Worm (Caenorhabditis elegans): Measurements from ENCODE around the gene ZK218.7.

- TF ChIP-seq flt-1 (GFP tag; IDR thresholded peaks at IDR 0.05) (no peak), ztf-29 (GFP tag; IDR thresholded peaks at IDR 0.05) (no peak), cog-1 (tag; optimal IDR thresholded peaks at IDR 0.05) (no peak), med-1 (GFP tag; optimal IDR thresholded peaks at IDR 0.05; ENCODE audit: insufficient read depth) (no peak), klf-2 (GFP tag; conservative IDR thresholded peaks at IDR 0.05) (no peak), T22C8.4 (GFP tag; IDR thresholded peaks at IDR 0.05) (no peak), ref-1 (GFP tag; conservative IDR thresholded peaks at IDR 0.05) (no peak), ztf-23 (GFP tag; IDR thresholded peaks at IDR 0.05) (no peak), tab-1 (GFP tag; IDR thresholded peaks at IDR 0.05) (no peak)
Observed at ce11 chrV:17151292-17151691, 45.7 kb downstream of the ZK218.7 start.
